Worm (Caenorhabditis elegans): ENCODE data around the gene AH6.17.

- TF ChIP-seq ama-1 (optimal IDR thresholded peaks at IDR 0.05) (no peak), aly-1 (tag; optimal IDR thresholded peaks at IDR 0.05) (no peak), hmg-4 (GFP tag; optimal IDR thresholded peaks at IDR 0.05) (no peak), tbx-11 (GFP tag; IDR thresholded peaks at IDR 0.05) (no peak), sea-1 (GFP tag; conservative IDR thresholded peaks at IDR 0.05) (no peak), scrt-1 (GFP tag; IDR thresholded peaks at IDR 0.05) (no peak), pes-1 (GFP tag; IDR thresholded peaks at IDR 0.05) (no peak), tbx-37 (GFP tag; conservative IDR thresholded peaks at IDR 0.05) (no peak), F13C5.2 (tag; optimal IDR thresholded peaks at IDR 0.05) (no peak), B0310.2 (tag; optimal IDR thresholded peaks at IDR 0.05) (no peak)
Observed at ce11 chrII:9521570-9521969, 1.4 kb upstream of the AH6.17 start, which contains the start of gene sra-1.

All from whole organism, early embryonic.